Worm (Caenorhabditis elegans): ENCODE data around the gene ZK792.1.

DNA sequence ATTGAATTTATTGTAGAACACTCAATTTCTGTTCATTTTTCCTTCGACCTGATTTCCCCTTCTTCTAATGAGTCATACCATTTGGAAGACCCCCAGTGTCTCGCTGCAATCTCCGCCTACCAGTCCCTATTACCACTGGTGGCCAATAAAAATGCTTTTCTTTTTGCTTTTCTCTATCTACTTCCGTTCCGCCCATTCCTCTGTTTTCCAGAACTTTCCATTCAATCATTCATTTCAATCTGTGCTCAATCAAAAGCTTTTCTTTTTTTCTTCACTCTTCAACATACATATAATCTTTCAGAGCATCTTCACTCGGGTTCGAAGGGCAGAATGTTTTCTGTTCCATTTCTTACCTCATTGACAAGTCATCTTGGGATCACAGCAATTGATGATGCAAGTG lies 13.9 kb downstream of the ZK792.1 start, which contains the start of gene inx-8:
- no peak for TF ChIP-seq tbx-11 (GFP tag; IDR thresholded peaks at IDR 0.05)
- TF ChIP-seq hmbx-1 (tag; optimal IDR thresholded peaks at IDR 0.05) = no peak
- TF ChIP-seq aly-1 (tag; optimal IDR thresholded peaks at IDR 0.05) = no peak
- TF ChIP-seq ama-1 (optimal IDR thresholded peaks at IDR 0.05) = no peak
- TF ChIP-seq hmg-4 (GFP tag; optimal IDR thresholded peaks at IDR 0.05) = no peak
- no peak for TF ChIP-seq flt-1 (GFP tag; IDR thresholded peaks at IDR 0.05)
- no peak for TF ChIP-seq ceh-13 (GFP tag; optimal IDR thresholded peaks at IDR 0.05)
- no peak for TF ChIP-seq F13C5.2 (tag; optimal IDR thresholded peaks at IDR 0.05)
- TF ChIP-seq hnd-1 (tag; optimal IDR thresholded peaks at IDR 0.05) = no peak
- TF ChIP-seq sea-1 (GFP tag; conservative IDR thresholded peaks at IDR 0.05) = no peak
- TF ChIP-seq pes-1 (GFP tag; IDR thresholded peaks at IDR 0.05) = no peak
- TF ChIP-seq ceh-36 (tag; optimal IDR thresholded peaks at IDR 0.05) = no peak
- TF ChIP-seq B0310.2 (tag; optimal IDR thresholded peaks at IDR 0.05) = no peak

Measured in whole organism, early embryonic.